Worm (Caenorhabditis elegans) whole organism, young adult: Measurements from ENCODE around the gene C42C1.19.
"Not testable (repeated sequence)": the region's sequence is repeated elsewhere in the genome, so short reads cannot be mapped to it uniquely, and the experiment has no call there.

Experiments
- lin-26 ChIP-seq: fragments of 200-800 bp; sonication (Bioruptor generic); IDR thresholded peaks from 2 replicates; pipeline ENCODE4 v1.3.6; 2022; ENCODE audit warnings: missing genetic modification reagents, missing genetic modification characterization, missing compliant biosample characterization
- tlf-1 ChIP-seq: fragments of 200-800 bp; sonication (Bioruptor generic); optimal IDR thresholded peaks from 2 replicates; lab custom pipeline; 2018; ENCODE audit warnings: mild to moderate bottlenecking, missing genetic modification characterization, missing compliant biosample characterization

DNA sequence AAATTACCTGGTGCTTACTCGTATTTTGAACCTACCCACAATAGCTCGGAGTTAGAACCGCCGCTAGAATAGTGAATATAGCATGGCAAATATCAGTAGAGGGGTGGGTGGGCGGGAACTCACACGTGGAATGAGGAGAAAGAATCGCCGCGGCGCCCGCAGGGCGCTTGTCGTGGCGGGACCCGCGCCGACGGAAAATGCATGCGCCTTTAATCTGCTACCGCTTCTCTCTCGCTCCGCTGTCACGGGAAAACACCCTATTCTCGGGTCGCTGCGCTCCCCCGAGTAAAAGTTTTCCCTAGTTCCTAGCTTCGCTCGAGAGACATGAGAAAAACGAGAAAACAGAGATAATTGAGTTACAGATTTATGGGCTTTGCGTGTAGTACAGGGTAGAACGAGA is 12.2 kb downstream of the C42C1.19 start:
- not testable (repeated sequence) for TF ChIP-seq lin-26 (GFP tag; lab: Robert Waterston, UW); tlf-1
